Worm (Caenorhabditis elegans) whole organism, late embryonic: ENCODE data around the gene W05B10.3.

Experiments used
- K02D7.2 ChIP-seq: sonication (generic microtip); optimal IDR thresholded peaks from 2 replicates; lab custom pipeline; 2017; ENCODE audit warnings: mild to moderate bottlenecking, missing genetic modification characterization, missing compliant biosample characterization
- ahr-1 ChIP-seq: sonication (generic microtip); optimal IDR thresholded peaks from 2 replicates; lab custom pipeline; 2016; ENCODE audit warnings: missing genetic modification characterization, missing compliant biosample characterization
- fkh-10 ChIP-seq: fragments of 150-350 bp; optimal IDR thresholded peaks from 2 replicates; lab custom pipeline; 2014; ENCODE audit warnings: missing biosample characterization, missing genetic modification reagents, missing genetic modification characterization
- gmeb-2 ChIP-seq: sonication (generic microtip); optimal IDR thresholded peaks from 2 replicates; lab custom pipeline; 2016; ENCODE audit warnings: missing genetic modification characterization, inconsistent platforms, missing compliant biosample characterization
- mec-3 ChIP-seq: sonication (generic microtip); optimal IDR thresholded peaks from 2 replicates; lab custom pipeline; 2016; ENCODE audit warnings: borderline replicate concordance, missing genetic modification characterization, missing compliant biosample characterization
- nhr-11 ChIP-seq: fragments of 150-350 bp; optimal IDR thresholded peaks from 2 replicates; lab custom pipeline; 2014; ENCODE audit warnings: missing biosample characterization, missing genetic modification characterization
- unc-86 ChIP-seq: sonication (generic microtip); optimal IDR thresholded peaks from 2 replicates; lab custom pipeline; 2016; ENCODE audit warnings: missing genetic modification characterization, missing compliant biosample characterization

ce11 chrV:12634050-12634449 lies 27.5 kb downstream of the W05B10.3 start:
- TF ChIP-seq K02D7.2 (tag; lab: Kevin White, UChicago): no peak
- TF ChIP-seq gmeb-2 (tag; lab: Kevin White, UChicago): no peak
- TF ChIP-seq mec-3 (tag; lab: Kevin White, UChicago): no peak
- TF ChIP-seq unc-86 (tag; lab: Kevin White, UChicago): no peak
- no peak for TF ChIP-seq nhr-11 (tag; lab: Kevin White, UChicago)
- TF ChIP-seq ahr-1: no peak
- no peak for TF ChIP-seq fkh-10 (GFP tag; lab: Kevin White, UChicago)
